Fruit fly (Drosophila melanogaster) whole organism, embryonic: ENCODE measurements around the gene CG44837.

Experiments used
- Aef1 ChIP-seq: fragments of 200-800 bp; sonication (Bioruptor generic); IDR thresholded peaks from 3 replicates; pipeline ENCODE4 v1.3.6; 2022; ENCODE audit warnings: missing biosample characterization, missing genetic modification characterization
- Atf6 ChIP-seq: fragments of 200-800 bp; sonication (Bioruptor generic); IDR thresholded peaks from 2 replicates; pipeline ENCODE4 v1.3.6; 2022; ENCODE audit warnings: missing biosample characterization, missing genetic modification characterization
- B-H1 ChIP-seq: fragments of 200-800 bp; sonication (Bioruptor generic); IDR thresholded peaks from 3 replicates; pipeline ENCODE4 v1.3.6; 2022; ENCODE audit warnings: missing biosample characterization, missing genetic modification characterization
- CG10321 ChIP-seq: fragments of 200-800 bp; sonication (Bioruptor generic); IDR thresholded peaks from 2 replicates; pipeline ENCODE4 v1.3.6; 2022; ENCODE audit warnings: missing biosample characterization, missing genetic modification characterization
- CG11696 ChIP-seq: fragments of 200-800 bp; sonication (Bioruptor generic); IDR thresholded peaks from 2 replicates; pipeline ENCODE4 v1.3.6; 2022; ENCODE audit warnings: missing biosample characterization, missing genetic modification characterization
- CG1233 ChIP-seq: fragments of 200-800 bp; sonication (Bioruptor generic); optimal IDR thresholded peaks from 4 replicates; lab custom pipeline; 2018; ENCODE audit warnings: missing biosample characterization, mild to moderate bottlenecking, missing genetic modification characterization
- CG13775 ChIP-seq: fragments of 200-800 bp; sonication (Bioruptor generic); optimal IDR thresholded peaks from 3 replicates; lab custom pipeline; 2017; ENCODE audit warnings: missing biosample characterization, mild to moderate bottlenecking, missing genetic modification characterization
- CG17359 ChIP-seq: fragments of 200-800 bp; sonication (Bioruptor generic); optimal IDR thresholded peaks from 3 replicates; lab custom pipeline; 2018; ENCODE audit warnings: missing biosample characterization, mild to moderate bottlenecking, missing genetic modification characterization, moderate library complexity
- CG17361 ChIP-seq: fragments of 200-800 bp; sonication (Bioruptor generic); IDR thresholded peaks from 3 replicates; pipeline ENCODE4 v1.3.6; 2022; ENCODE audit warnings: missing biosample characterization, missing genetic modification characterization
- CG1792 ChIP-seq: fragments of 200-800 bp; sonication (Bioruptor generic); optimal IDR thresholded peaks from 2 replicates; lab custom pipeline; 2016; ENCODE audit warnings: missing biosample characterization, missing genetic modification characterization
- CG18764 ChIP-seq: fragments of 200-800 bp; sonication (Bioruptor generic); optimal IDR thresholded peaks from 3 replicates; lab custom pipeline; 2016; ENCODE audit warnings: missing biosample characterization, missing genetic modification characterization
- CG4617 ChIP-seq: fragments of 200-800 bp; sonication (Bioruptor generic); optimal IDR thresholded peaks from 3 replicates; lab custom pipeline; 2016; ENCODE audit warnings: missing biosample characterization, missing genetic modification characterization, borderline replicate concordance
- CG7271 ChIP-seq: fragments of 200-800 bp; sonication (Bioruptor generic); optimal IDR thresholded peaks from 2 replicates; lab custom pipeline; 2018; ENCODE audit warnings: missing biosample characterization, mild to moderate bottlenecking, missing genetic modification characterization, moderate library complexity
- CG7928 ChIP-seq: fragments of 200-800 bp; sonication (Bioruptor generic); optimal IDR thresholded peaks from 2 replicates; lab custom pipeline; 2017; ENCODE audit warnings: missing biosample characterization, mild to moderate bottlenecking, missing genetic modification characterization
- Dek ChIP-seq: fragments of 200-800 bp; sonication (Bioruptor generic); optimal IDR thresholded peaks from 3 replicates; lab custom pipeline; 2019; ENCODE audit warnings: missing biosample characterization, mild to moderate bottlenecking, missing genetic modification characterization, moderate library complexity
- GATAe ChIP-seq: fragments of 200-800 bp; sonication (Bioruptor generic); conservative IDR thresholded peaks from 2 replicates; pipeline ENCODE4 v1.3.6; 2022; ENCODE audit warnings: missing biosample characterization, missing genetic modification characterization
- HLHmδ ChIP-seq: fragments of 200-800 bp; sonication (Bioruptor generic); optimal IDR thresholded peaks from 2 replicates; lab custom pipeline; 2018; ENCODE audit warnings: missing biosample characterization, mild to moderate bottlenecking, missing genetic modification characterization, moderate library complexity
- Meics ChIP-seq: fragments of 200-800 bp; sonication (Bioruptor generic); optimal IDR thresholded peaks from 2 replicates; lab custom pipeline; 2017; ENCODE audit warnings: missing biosample characterization, mild to moderate bottlenecking, missing genetic modification characterization
- NfI ChIP-seq: fragments of 200-800 bp; sonication (Bioruptor generic); optimal IDR thresholded peaks from 3 replicates; lab custom pipeline; 2018; ENCODE audit warnings: missing biosample characterization, mild to moderate bottlenecking, missing genetic modification characterization, moderate library complexity
- Sin3A ChIP-seq: fragments of >200 bp; optimal IDR thresholded peaks from 2 replicates; lab custom pipeline; 2018
- Usf ChIP-seq: fragments of 200-800 bp; sonication (Bioruptor generic); optimal IDR thresholded peaks from 2 replicates; lab custom pipeline; 2017; ENCODE audit warnings: missing genotype, missing biosample characterization, missing genetic modification characterization
- aop ChIP-seq: fragments of 200-800 bp; sonication (Bioruptor generic); IDR thresholded peaks from 2 replicates; pipeline ENCODE4 v1.3.6; 2022; ENCODE audit warnings: missing biosample characterization, missing genetic modification characterization
- ara ChIP-seq: fragments of 200-800 bp; sonication (Bioruptor generic); IDR thresholded peaks from 2 replicates; pipeline ENCODE4 v1.3.6; 2022; ENCODE audit warnings: missing biosample characterization, missing genetic modification characterization
- az2 ChIP-seq: fragments of 200-800 bp; sonication (Bioruptor generic); optimal IDR thresholded peaks from 3 replicates; lab custom pipeline; 2016; ENCODE audit warnings: missing biosample characterization, missing genetic modification characterization
- cas ChIP-seq: fragments of 200-800 bp; sonication (Bioruptor generic); IDR thresholded peaks from 2 replicates; pipeline ENCODE4 v1.3.6; 2022; ENCODE audit warnings: missing biosample characterization, missing genetic modification characterization
- cg ChIP-seq: fragments of 200-800 bp; sonication (Bioruptor generic); optimal IDR thresholded peaks from 3 replicates; lab custom pipeline; 2019; ENCODE audit warnings: missing biosample characterization, mild to moderate bottlenecking, missing genetic modification characterization, moderate library complexity
- crp ChIP-seq, 2 experiments: fragments of 200-800 bp; sonication (Bioruptor generic); optimal IDR thresholded peaks; 2 replicates in 1 of 2; 3 replicates in 1 of 2; lab custom pipeline; 2017; ENCODE audit warnings: missing biosample characterization in 2 of 2, missing genetic modification characterization in 2 of 2, mild to moderate bottlenecking in 1 of 2, moderate library complexity in 1 of 2
- cwo ChIP-seq: fragments of 200-800 bp; sonication (Bioruptor generic); optimal IDR thresholded peaks from 3 replicates; lab custom pipeline; 2017; ENCODE audit warnings: missing biosample characterization, missing genetic modification characterization, mild to moderate bottlenecking, moderate library complexity, missing genetic modification reagents
- dan ChIP-seq: fragments of 200-800 bp; sonication (Bioruptor generic); IDR thresholded peaks from 2 replicates; pipeline ENCODE4 v1.3.6; 2022; ENCODE audit warnings: missing biosample characterization, missing genetic modification characterization
- dm ChIP-seq: fragments of 200-800 bp; sonication (Bioruptor generic); optimal IDR thresholded peaks from 3 replicates; lab custom pipeline; 2016; ENCODE audit warnings: missing biosample characterization, missing genetic modification characterization
- emc ChIP-seq: fragments of 200-800 bp; sonication (Bioruptor generic); optimal IDR thresholded peaks from 2 replicates; lab custom pipeline; 2016; ENCODE audit warnings: missing biosample characterization, missing genetic modification characterization
- ems ChIP-seq: fragments of 200-800 bp; sonication (Bioruptor generic); optimal IDR thresholded peaks from 3 replicates; lab custom pipeline; 2016; ENCODE audit warnings: missing biosample characterization, missing genetic modification characterization
- gsb ChIP-seq: fragments of 200-800 bp; sonication (Bioruptor generic); IDR thresholded peaks from 2 replicates; pipeline ENCODE4 v1.3.6; 2022; ENCODE audit warnings: missing biosample characterization, missing genetic modification characterization
- ind ChIP-seq: fragments of 200-800 bp; sonication (Bioruptor generic); optimal IDR thresholded peaks from 3 replicates; lab custom pipeline; 2016; ENCODE audit warnings: missing biosample characterization, missing genetic modification characterization
- jing ChIP-seq: fragments of 200-800 bp; sonication (Bioruptor generic); optimal IDR thresholded peaks from 2 replicates; lab custom pipeline; 2018; ENCODE audit warnings: missing biosample characterization, mild to moderate bottlenecking, missing genetic modification characterization
- kni ChIP-seq: fragments of 200-800 bp; sonication (Bioruptor generic); optimal IDR thresholded peaks from 3 replicates; lab custom pipeline; 2017; ENCODE audit warnings: mild to moderate bottlenecking, missing biosample characterization, missing genetic modification reagents, missing genetic modification characterization
- maf-S ChIP-seq: fragments of 200-800 bp; sonication (Bioruptor generic); optimal IDR thresholded peaks from 2 replicates; lab custom pipeline; 2016; ENCODE audit warnings: missing biosample characterization, missing genetic modification characterization
- nmo ChIP-seq: fragments of 200-800 bp; sonication (Bioruptor generic); optimal IDR thresholded peaks from 2 replicates; lab custom pipeline; 2018; ENCODE audit warnings: missing biosample characterization, mild to moderate bottlenecking, missing genetic modification characterization, moderate library complexity
- onecut ChIP-seq: fragments of 200-800 bp; sonication (Bioruptor generic); IDR thresholded peaks from 2 replicates; pipeline ENCODE4 v1.3.6; 2022; ENCODE audit warnings: missing biosample characterization, missing genetic modification characterization
- peb ChIP-seq: fragments of 200-800 bp; sonication (Bioruptor generic); IDR thresholded peaks from 2 replicates; pipeline ENCODE4 v1.3.6; 2022; ENCODE audit warnings: missing biosample characterization, missing genetic modification characterization
- psq ChIP-seq: fragments of 200-800 bp; sonication (Bioruptor generic); optimal IDR thresholded peaks from 2 replicates; lab custom pipeline; 2017; ENCODE audit warnings: missing biosample characterization, missing genetic modification characterization
- repo ChIP-seq: fragments of 200-800 bp; sonication (Bioruptor generic); optimal IDR thresholded peaks from 2 replicates; lab custom pipeline; 2016; ENCODE audit warnings: missing biosample characterization, missing genetic modification characterization
- ro ChIP-seq: fragments of 200-800 bp; sonication (Bioruptor generic); IDR thresholded peaks from 2 replicates; pipeline ENCODE4 v1.3.6; 2022; ENCODE audit warnings: missing biosample characterization, missing genetic modification characterization
- sens ChIP-seq: fragments of 200-800 bp; sonication (Bioruptor generic); peaks from one replicate; lab custom pipeline; 2016; ENCODE audit warnings: missing biosample characterization, missing genetic modification characterization
- seq ChIP-seq: fragments of 200-800 bp; sonication (Bioruptor generic); IDR thresholded peaks from 2 replicates; pipeline ENCODE4 v1.3.6; 2022; ENCODE audit warnings: missing biosample characterization, missing genetic modification characterization
- sug ChIP-seq: fragments of 200-800 bp; optimal IDR thresholded peaks from 2 replicates; lab custom pipeline; 2019; ENCODE audit warnings: missing biosample characterization, mild to moderate bottlenecking, missing genetic modification characterization, moderate library complexity
- tgo ChIP-seq: fragments of 200-800 bp; sonication (Bioruptor generic); IDR thresholded peaks from 3 replicates; pipeline ENCODE4 v1.3.6; 2022; ENCODE audit warnings: missing biosample characterization, missing genetic modification characterization
- tio ChIP-seq: fragments of 200-800 bp; sonication (Bioruptor generic); optimal IDR thresholded peaks from 2 replicates; lab custom pipeline; 2017; ENCODE audit warnings: missing biosample characterization, missing genetic modification characterization, inconsistent platforms
- toy ChIP-seq: fragments of 200-800 bp; sonication (Bioruptor generic); IDR thresholded peaks from 2 replicates; pipeline ENCODE4 v1.3.6; 2022; ENCODE audit warnings: missing biosample characterization, missing genetic modification characterization
- wek ChIP-seq: fragments of 200-800 bp; sonication (Bioruptor generic); optimal IDR thresholded peaks from 3 replicates; lab custom pipeline; 2018; ENCODE audit warnings: missing biosample characterization, mild to moderate bottlenecking, missing genetic modification characterization, moderate library complexity

The CG44837 gene

dm6 chr3L:11822446-11823334 lies 116.0 kb downstream of the CG44837 start, which contains the start of gene RpL10Ab (continued):
- TF ChIP-seq Aef1 (GFP tag; lab: Robert Waterston, UW) (peak; percentile 32; the same call in 1 of the 3 replicates), cwo (GFP tag; lab: Kevin White, UChicago) (no peak), B-H1 (peak; percentile 9; the same call in 1 of the 3 replicates), CG17361 (GFP tag; lab: Robert Waterston, UW) (peak; percentile 85), ind (peak; percentile 71), aop (GFP tag; lab: Robert Waterston, UW) (no peak), tgo (GFP tag; lab: Robert Waterston, UW) (peak; percentile 71), peb (GFP tag; lab: Robert Waterston, UW) (no peak), CG18764 (GFP tag; lab: Kevin White, UChicago) (peak; percentile 32), CG13775 (GFP tag; lab: Kevin White, UChicago) (peak; percentile 79), cas (peak; percentile 56; the same call in 1 of the 2 replicates), dm (GFP tag; lab: Kevin White, UChicago) (peak; percentile 90), Meics (peak; percentile 67), nmo (peak; percentile 73), repo (GFP tag; lab: Kevin White, UChicago) (no peak), CG1792 (GFP tag; lab: Kevin White, UChicago) (no peak), toy (GFP tag; lab: Robert Waterston, UW) (peak; percentile 21; the same call in 1 of the 2 replicates), sug (tag; lab: Kevin White, UChicago) (peak; percentile 33), CG11696 (GFP tag; lab: Robert Waterston, UW) (no peak), tio (GFP tag; lab: Kevin White, UChicago) (peak; percentile 64), seq (GFP tag; lab: Robert Waterston, UW) (no peak), Sin3A (no peak), wek (GFP tag; lab: Kevin White, UChicago) (peak; percentile 93), CG10321 (GFP tag; lab: Robert Waterston, UW) (no peak), gsb (GFP tag; lab: Robert Waterston, UW) (no peak), kni (GFP tag; lab: Kevin White, UChicago) (peak; percentile 28), dan (0 out of 2 replicates have a peak, but pooled peaks have one; percentile 22), CG1233 (peak; percentile 51), CG17359 (tag; lab: Kevin White, UChicago) (peak; percentile 31), emc (peak; percentile 6), CG7271 (peak; percentile 75), onecut (GFP tag; lab: Robert Waterston, UW) (peak; percentile 77), GATAe (GFP tag; lab: Robert Waterston, UW) (no peak), CG4617 (no peak), ro (GFP tag; lab: Robert Waterston, UW) (no peak), ems (GFP tag; lab: Kevin White, UChicago) (peak; percentile 60), NfI (GFP tag; lab: Kevin White, UChicago) (peak; percentile 79), HLHmδ (GFP tag; lab: Kevin White, UChicago) (peak; percentile 64), Dek (tag; lab: Kevin White, UChicago) (peak; percentile 48), sens (GFP tag; lab: Kevin White, UChicago) (peak; percentile 83), maf-S (GFP tag; lab: Kevin White, UChicago) (peak; percentile 46), az2 (GFP tag; lab: Kevin White, UChicago) (peak; percentile 48), jing (GFP tag; lab: Kevin White, UChicago) (no peak), crp (GFP tag; optimal IDR thresholded peaks at IDR 0.05; lab: Kevin White, UChicago) (peak in 1 of 2 experiments; percentile 1), cg (GFP tag; lab: Kevin White, UChicago) (no peak), CG7928 (GFP tag; lab: Kevin White, UChicago) (peak; percentile 47), ara (GFP tag; lab: Robert Waterston, UW) (no peak), Usf (GFP tag; lab: Kevin White, UChicago) (peak; percentile 48), Atf6 (GFP tag; lab: Robert Waterston, UW) (peak; percentile 39), psq (GFP tag; lab: Kevin White, UChicago) (no peak)
